Worm (Caenorhabditis elegans): Measurements from ENCODE around the gene W07G1.7.

DNA sequence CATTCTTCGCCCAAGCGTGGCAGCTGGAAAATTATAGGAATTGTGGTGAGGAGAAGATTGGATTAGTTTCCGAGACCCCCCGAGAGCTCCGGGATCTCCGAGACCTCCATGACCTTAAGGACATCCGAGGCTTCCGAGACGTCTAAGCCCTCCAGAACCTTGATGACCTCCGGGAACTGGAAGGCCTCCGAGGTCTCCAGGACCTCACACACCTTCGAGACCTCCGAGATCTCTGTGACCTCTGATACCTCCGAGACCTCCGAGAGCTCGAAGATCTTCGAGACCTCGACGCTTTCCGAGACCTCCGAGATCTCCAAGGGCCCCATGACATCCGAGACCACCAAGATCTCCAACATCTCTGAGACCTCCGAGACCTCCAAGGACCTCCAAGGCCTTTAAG is 16.1 kb upstream of the W07G1.7 start:
- no peak for TF ChIP-seq ama-1 (optimal IDR thresholded peaks at IDR 0.05)
- TF ChIP-seq nhr-237 (tag; optimal IDR thresholded peaks at IDR 0.05): no peak
- TF ChIP-seq nhr-12 (tag; optimal IDR thresholded peaks at IDR 0.05): no peak
- no peak for TF ChIP-seq ztf-4 (tag; optimal IDR thresholded peaks at IDR 0.05)
